Fruit fly (Drosophila melanogaster): ENCODE measurements around the gene Bace.

DNA sequence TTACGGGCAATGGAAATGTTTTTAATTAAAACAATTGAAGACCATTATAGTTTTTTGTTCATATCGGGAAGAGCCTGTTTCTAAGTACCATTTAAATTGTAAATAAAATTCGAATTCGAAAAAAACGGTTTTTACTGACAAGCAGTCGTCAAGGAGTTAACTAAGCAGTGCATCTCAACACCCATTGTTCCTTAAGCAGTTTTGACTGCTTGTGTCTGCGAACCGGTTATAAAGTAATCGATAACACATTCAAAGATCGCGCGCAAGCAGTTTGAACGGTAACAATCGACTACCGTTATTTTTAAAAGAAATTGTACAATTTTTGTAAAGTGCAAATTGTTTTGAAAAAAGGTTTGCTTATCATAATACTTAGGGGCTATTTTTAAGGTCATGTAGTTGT is 18.1 kb downstream of the Bace start:
- TF ChIP-seq CG9705 (GFP tag; optimal IDR thresholded peaks at IDR 0.05): no peak
- TF ChIP-seq HLH106 (tag; optimal IDR thresholded peaks at IDR 0.05): no peak
- no peak for TF ChIP-seq woc (GFP tag; optimal IDR thresholded peaks at IDR 0.05)
- TF ChIP-seq pan (optimal IDR thresholded peaks at IDR 0.05): no peak
- TF ChIP-seq br (GFP tag; optimal IDR thresholded peaks at IDR 0.05): no peak
- no peak for TF ChIP-seq usp (GFP tag; optimal IDR thresholded peaks at IDR 0.05)
- TF ChIP-seq Mio (GFP tag; optimal IDR thresholded peaks at IDR 0.05): no peak
- TF ChIP-seq CG32264 (GFP tag; optimal IDR thresholded peaks at IDR 0.05): no peak

Measured in whole organism, wandering third instar larva.